Fruit fly (Drosophila melanogaster): ENCODE data around the gene CG42752.

Gene CG42752

DNA sequence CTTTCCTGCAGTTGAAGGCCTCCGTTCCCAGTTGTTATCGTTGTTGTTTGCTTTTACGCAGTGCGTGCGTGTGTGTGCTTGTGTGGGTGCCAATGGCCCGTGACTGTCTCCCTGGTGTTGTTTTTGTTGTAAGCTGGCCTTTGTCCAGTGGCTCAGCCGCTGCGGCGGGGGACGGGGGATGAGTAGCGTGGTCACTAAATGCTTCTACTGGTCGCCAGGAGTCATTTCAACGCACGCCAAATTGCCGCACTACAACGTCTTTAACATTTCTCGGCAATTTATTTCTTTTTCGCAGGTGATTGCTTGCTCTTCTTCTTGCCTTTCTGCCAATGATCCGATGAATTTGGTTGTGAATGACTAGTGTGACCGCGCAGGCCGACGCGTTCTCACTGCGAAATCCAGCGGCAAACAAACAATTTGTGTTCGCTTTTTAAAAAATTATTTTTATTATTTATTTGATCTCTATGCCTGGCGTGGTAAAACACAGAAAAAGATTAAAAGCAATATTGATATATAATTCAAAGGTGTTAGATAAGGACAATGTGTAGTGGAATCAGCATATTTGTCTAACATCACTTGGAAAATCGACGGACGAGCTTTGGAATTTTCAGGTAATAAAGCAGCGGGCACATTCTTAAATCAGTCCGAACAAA is 31.5 kb downstream of the CG42752 start, which contains the start of the genes Faf2 and Grip71 (continued):
- peak; percentile 80 for TF ChIP-seq CG3407 (GFP tag; optimal IDR thresholded peaks at IDR 0.05)
- peak; percentile 73 for TF ChIP-seq CG7987 (GFP tag; optimal IDR thresholded peaks at IDR 0.05)
- peak; percentile 93 for TF ChIP-seq otp (GFP tag; IDR thresholded peaks at IDR 0.05)
- peak; percentile 92 for TF ChIP-seq fd3F (GFP tag; optimal IDR thresholded peaks at IDR 0.05)
- peak; percentile 95 for TF ChIP-seq ranshi (GFP tag; IDR thresholded peaks at IDR 0.05)
- TF ChIP-seq crc (GFP tag; optimal IDR thresholded peaks at IDR 0.05) = peak; percentile 38
- TF ChIP-seq trem (tag; optimal IDR thresholded peaks at IDR 0.05) = peak; percentile 93
- TF ChIP-seq CG5953 (GFP tag; IDR thresholded peaks at IDR 0.05) = peak; percentile 89
- peak; percentile 94 for TF ChIP-seq B-H1 (GFP tag; IDR thresholded peaks at IDR 0.05)
- TF ChIP-seq Fer2 (tag; optimal IDR thresholded peaks at IDR 0.05) = peak; percentile 81
- TF ChIP-seq sima (GFP tag; optimal IDR thresholded peaks at IDR 0.05) = no peak
- peak; percentile 88 for TF ChIP-seq Gsc (GFP tag; IDR thresholded peaks at IDR 0.05)
- peak; percentile 80 for TF ChIP-seq jumu (GFP tag; optimal IDR thresholded peaks at IDR 0.05)
- peak; percentile 85; the same call in 2 of the 3 replicates for TF ChIP-seq C15 (GFP tag; IDR thresholded peaks at IDR 0.05)
- TF ChIP-seq CG18262 (tag; optimal IDR thresholded peaks at IDR 0.05) = peak; percentile 87
- TF ChIP-seq CG17361 (GFP tag; IDR thresholded peaks at IDR 0.05) = peak; percentile 95
- peak; percentile 93 for TF ChIP-seq CG3726 (GFP tag; IDR thresholded peaks at IDR 0.05)
- TF ChIP-seq Camta (GFP tag; optimal IDR thresholded peaks at IDR 0.05) = peak; percentile 76
- peak; percentile 70 for TF ChIP-seq CG1792 (GFP tag; optimal IDR thresholded peaks at IDR 0.05)
- no peak for TF ChIP-seq hth (optimal IDR thresholded peaks at IDR 0.05)
- peak; percentile 76 for TF ChIP-seq ATbp (GFP tag; optimal IDR thresholded peaks at IDR 0.05)
- TF ChIP-seq Poxn (GFP tag; IDR thresholded peaks at IDR 0.05) = peak; percentile 84
- peak; percentile 85 for TF ChIP-seq lab (GFP tag; optimal IDR thresholded peaks at IDR 0.05)
- peak; percentile 91 for TF ChIP-seq CG12155 (GFP tag; optimal IDR thresholded peaks at IDR 0.05)
- peak; percentile 58 for TF ChIP-seq Deaf1 (tag; optimal IDR thresholded peaks at IDR 0.05)
- peak; percentile 86 for TF ChIP-seq Oli (tag; optimal IDR thresholded peaks at IDR 0.05)
- no peak; the same call in 1 of the 2 replicates for TF ChIP-seq crol (GFP tag; IDR thresholded peaks at IDR 0.05)
- peak; percentile 95 for TF ChIP-seq CG16815 (GFP tag; optimal IDR thresholded peaks at IDR 0.05)
- TF ChIP-seq vnd (GFP tag; IDR thresholded peaks at IDR 0.05; ENCODE audit: partially characterized antibody) = no peak
- TF ChIP-seq CG34422 (GFP tag; IDR thresholded peaks at IDR 0.05) = peak; percentile 97
- no peak for TF ChIP-seq br (optimal IDR thresholded peaks at IDR 0.05)
- peak; percentile 94 for TF ChIP-seq Awh (GFP tag; IDR thresholded peaks at IDR 0.05)
- peak; percentile 97 for TF ChIP-seq Rfx (GFP tag; IDR thresholded peaks at IDR 0.05)
- peak; percentile 54 for TF ChIP-seq Elba2 (GFP tag; optimal IDR thresholded peaks at IDR 0.05)
- TF ChIP-seq CG8089 (GFP tag; optimal IDR thresholded peaks at IDR 0.05) = peak; percentile 33
- no peak for TF ChIP-seq zf30C (GFP tag; optimal IDR thresholded peaks at IDR 0.05)
- no peak for TF ChIP-seq CG10565 (GFP tag; optimal IDR thresholded peaks at IDR 0.05)
- peak; percentile 90 for TF ChIP-seq zfh2 (GFP tag; optimal IDR thresholded peaks at IDR 0.05)
- peak; percentile 91 for TF ChIP-seq CG2889 (GFP tag; IDR thresholded peaks at IDR 0.05)
- peak; percentile 94 for TF ChIP-seq Xrp1 (GFP tag; IDR thresholded peaks at IDR 0.05)
- TF ChIP-seq Side (GFP tag; optimal IDR thresholded peaks at IDR 0.05) = peak; percentile 65
- TF ChIP-seq CG18764 (GFP tag; optimal IDR thresholded peaks at IDR 0.05) = peak; percentile 93
- TF ChIP-seq CG8765 (GFP tag; IDR thresholded peaks at IDR 0.05) = peak; percentile 91
- TF ChIP-seq CG14710 (tag; optimal IDR thresholded peaks at IDR 0.05) = peak; percentile 96
- TF ChIP-seq HLH54F (GFP tag; optimal IDR thresholded peaks at IDR 0.05) = peak; percentile 91
- peak; percentile 91 for TF ChIP-seq Ets97D (GFP tag; optimal IDR thresholded peaks at IDR 0.05)
- TF ChIP-seq Sox100B (GFP tag; optimal IDR thresholded peaks at IDR 0.05) = no peak
- peak; percentile 26 for TF ChIP-seq eyg (GFP tag; optimal IDR thresholded peaks at IDR 0.05)
- TF ChIP-seq ftz-f1 (GFP tag; optimal IDR thresholded peaks at IDR 0.05) = peak; percentile 59
- peak; percentile 85 for TF ChIP-seq CG17186 (GFP tag; optimal IDR thresholded peaks at IDR 0.05)
- TF ChIP-seq Taf1 (GFP tag; IDR thresholded peaks at IDR 0.05) = peak; percentile 79
- peak; percentile 52 for TF ChIP-seq CG13287 (GFP tag; IDR thresholded peaks at IDR 0.05; ENCODE audit: partially characterized antibody)

Data from whole organism, embryonic.